Fruit fly (Drosophila melanogaster): ENCODE data around the gene CG11786.

DNA sequence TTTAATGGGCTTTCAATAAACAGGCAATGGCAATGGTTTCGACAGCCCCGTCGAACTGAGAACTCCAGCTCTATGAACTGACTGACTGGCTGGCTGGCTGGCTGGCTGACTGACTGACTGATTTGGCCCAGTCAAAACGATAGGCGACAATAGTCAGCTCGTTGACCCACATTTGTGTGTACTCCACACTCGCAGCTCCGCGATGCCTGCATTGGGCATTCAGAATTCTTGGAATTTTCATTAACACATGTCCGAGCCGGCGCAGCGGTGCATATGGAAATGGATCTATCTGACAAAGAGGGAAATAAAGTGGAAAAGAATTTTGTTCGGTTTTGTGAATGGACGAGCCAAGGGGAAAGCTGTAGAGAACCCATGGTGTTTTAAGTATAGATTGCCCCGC is 43.9 kb upstream of the CG11786 start:
- no peak for TF ChIP-seq dac (GFP tag; optimal IDR thresholded peaks at IDR 0.05)
- no peak for TF ChIP-seq Blimp-1 (GFP tag; optimal IDR thresholded peaks at IDR 0.05)
- TF ChIP-seq CG9139 (GFP tag; optimal IDR thresholded peaks at IDR 0.05) = no peak
- no peak for TF ChIP-seq cyc (GFP tag; optimal IDR thresholded peaks at IDR 0.05)
- no peak for TF ChIP-seq CG1621 (tag; optimal IDR thresholded peaks at IDR 0.05)
- no peak for TF ChIP-seq CG6163 (GFP tag; IDR thresholded peaks at IDR 0.05)
- TF ChIP-seq CG4318 (GFP tag; optimal IDR thresholded peaks at IDR 0.05) = no peak
- TF ChIP-seq Smox (GFP tag; optimal IDR thresholded peaks at IDR 0.05) = no peak
- no peak for TF ChIP-seq Hr4 (GFP tag; optimal IDR thresholded peaks at IDR 0.05)
- no peak for TF ChIP-seq acj6 (GFP tag; optimal IDR thresholded peaks at IDR 0.05)
